Worm (Caenorhabditis elegans) whole organism, L4/young adult: Measurements from ENCODE around the gene atgp-1.

Experiments
- W03F9.2 ChIP-seq: fragments of 150-350 bp; optimal IDR thresholded peaks from 2 replicates; lab custom pipeline; 2014; ENCODE audit warnings: missing biosample characterization, missing genetic modification characterization
- him-1 ChIP-seq: sonication (generic microtip); optimal IDR thresholded peaks from 2 replicates; lab custom pipeline; 2016; ENCODE audit warnings: missing genotype, missing genetic modification reagents, missing genetic modification characterization, missing compliant biosample characterization

DNA sequence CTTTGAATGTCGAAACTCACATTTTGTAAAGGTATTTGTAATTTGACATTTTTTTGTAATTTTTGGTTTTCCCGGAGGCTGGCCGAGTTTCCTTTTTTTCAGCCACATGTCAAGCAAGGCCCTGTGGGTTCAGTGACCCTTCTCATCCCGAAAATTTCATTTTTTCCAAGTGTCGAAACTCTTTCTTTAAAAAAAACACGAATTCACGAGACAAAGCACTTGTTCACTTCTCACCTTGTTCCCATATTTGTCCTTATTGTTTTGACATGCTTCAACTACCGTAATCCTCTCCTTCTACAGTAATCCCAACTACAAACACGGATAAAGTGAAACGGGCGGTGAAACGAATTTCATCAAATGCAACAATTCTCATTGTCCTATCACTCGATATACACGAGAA, 6.1 kb downstream of the atgp-1 start, which contains the start of gene lhfp-4:
- TF ChIP-seq him-1 (tag; lab: Kevin White, UChicago) (no peak), W03F9.2 (tag; lab: Kevin White, UChicago) (no peak)
